Fruit fly (Drosophila melanogaster): ENCODE results near the gene mex1.

mex1 gene

DNA sequence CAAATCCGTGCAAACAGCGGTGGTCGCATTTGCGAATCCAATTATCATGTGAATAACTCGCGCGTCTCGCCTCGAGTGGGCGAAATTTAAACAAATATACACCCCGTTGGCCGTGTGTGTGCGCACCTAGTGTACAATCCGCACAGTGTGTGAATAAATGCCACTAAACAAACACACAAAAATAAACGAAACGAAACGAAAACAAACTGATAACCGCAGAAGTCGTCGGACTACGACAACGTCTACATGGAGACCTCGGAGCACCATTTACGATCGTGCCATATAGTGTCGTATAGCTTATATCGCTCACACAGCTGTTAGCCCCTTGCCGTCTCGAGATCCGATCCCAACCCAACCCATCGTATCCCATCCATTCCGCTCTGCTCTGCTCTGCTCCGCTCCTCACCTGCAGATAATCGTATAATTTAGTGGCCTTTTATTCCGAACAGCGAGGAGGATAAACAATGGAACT lies 47.1 kb upstream of the mex1 start (continued):
- TF ChIP-seq vnd (GFP tag; IDR thresholded peaks at IDR 0.05; ENCODE audit: partially characterized antibody), result no peak
- peak; percentile 29 for TF ChIP-seq CG14710 (tag; optimal IDR thresholded peaks at IDR 0.05)
- TF ChIP-seq Pdp1 (GFP tag; optimal IDR thresholded peaks at IDR 0.05), result peak in 1 of 2 experiments; percentile 8
- TF ChIP-seq CG12219 (GFP tag; optimal IDR thresholded peaks at IDR 0.05), result peak; percentile 78
- peak; percentile 48 for TF ChIP-seq CG18011 (GFP tag; optimal IDR thresholded peaks at IDR 0.05)
- peak; percentile 28 for TF ChIP-seq CG1792 (GFP tag; optimal IDR thresholded peaks at IDR 0.05)
- TF ChIP-seq CG5245 (GFP tag; optimal IDR thresholded peaks at IDR 0.05), result no peak
- TF ChIP-seq CG17802 (tag; optimal IDR thresholded peaks at IDR 0.05), result peak; percentile 39
- TF ChIP-seq CG12391 (tag; optimal IDR thresholded peaks at IDR 0.05), result peak; percentile 14
- no peak for TF ChIP-seq gsb-n (tag; optimal IDR thresholded peaks at IDR 0.05)
- peak in 1 of 2 experiments; percentile 58 for TF ChIP-seq crp (GFP tag; optimal IDR thresholded peaks at IDR 0.05)
- TF ChIP-seq fru (optimal IDR thresholded peaks at IDR 0.05), result no peak
- peak; percentile 89 for TF ChIP-seq CG12071 (GFP tag; optimal IDR thresholded peaks at IDR 0.05)
- peak; percentile 68; the same call in 2 of the 3 replicates for TF ChIP-seq Dbx (GFP tag; IDR thresholded peaks at IDR 0.05)
- peak; percentile 59 for TF ChIP-seq Fer2 (tag; optimal IDR thresholded peaks at IDR 0.05)
- peak; percentile 71 for TF ChIP-seq CG1529 (GFP tag; optimal IDR thresholded peaks at IDR 0.05)
- TF ChIP-seq CG34376 (GFP tag; optimal IDR thresholded peaks at IDR 0.05), result peak; percentile 86
- TF ChIP-seq Mad (GFP tag; optimal IDR thresholded peaks at IDR 0.05), result peak; percentile 22
- TF ChIP-seq CG33557 (GFP tag; optimal IDR thresholded peaks at IDR 0.05), result peak; percentile 74
- peak; percentile 92 for TF ChIP-seq sug (tag; optimal IDR thresholded peaks at IDR 0.05)
- TF ChIP-seq Fer1 (GFP tag; optimal IDR thresholded peaks at IDR 0.05), result peak; percentile 90

DNA sequence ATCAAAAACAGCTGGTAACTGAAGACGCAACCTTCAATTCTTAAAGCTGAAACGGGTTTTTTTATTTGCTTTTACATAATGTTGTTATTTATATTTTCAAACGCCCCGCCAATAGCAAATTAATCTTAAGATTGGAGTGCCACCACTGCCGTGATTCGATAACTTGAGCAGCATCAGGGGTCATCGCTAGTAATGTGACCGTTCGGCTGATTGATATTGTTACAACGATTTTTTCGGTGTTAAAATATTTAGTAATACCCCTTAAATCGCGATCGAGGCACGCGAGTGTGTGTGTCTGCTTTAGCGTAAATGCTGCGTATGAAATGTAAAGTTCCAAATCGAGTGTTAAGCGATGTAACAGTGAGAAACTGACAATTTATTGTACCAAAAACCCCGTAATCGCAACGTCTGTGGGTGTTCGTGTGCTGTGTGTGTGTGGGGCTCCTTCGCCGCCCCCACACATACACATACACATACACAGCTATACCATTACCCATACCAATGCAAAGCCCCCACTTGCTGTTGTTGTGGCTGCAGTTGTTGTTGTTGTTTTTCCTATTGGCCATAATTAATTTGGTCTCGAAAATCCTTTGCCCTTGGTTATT lies 46.5 kb upstream of the mex1 start, which contains the start of gene dop:
TSS of gene dop (plus strand) at position 185 of the 605 bp plus-strand sequence.
- TF ChIP-seq Deaf1 (tag; optimal IDR thresholded peaks at IDR 0.05), result no peak
- peak; percentile 72 for TF ChIP-seq gfzf (GFP tag; optimal IDR thresholded peaks at IDR 0.05)
- TF ChIP-seq amos (GFP tag; IDR thresholded peaks at IDR 0.05; ENCODE audit: partially characterized antibody), result peak; percentile 72; the same call in 1 of the 2 replicates
- no peak for TF ChIP-seq CG8388 (GFP tag; optimal IDR thresholded peaks at IDR 0.05)
- TF ChIP-seq Poxn (GFP tag; IDR thresholded peaks at IDR 0.05), result no peak
- no peak for TF ChIP-seq CG12104 (GFP tag; optimal IDR thresholded peaks at IDR 0.05)
- no peak for TF ChIP-seq Oli (tag; optimal IDR thresholded peaks at IDR 0.05)
- TF ChIP-seq tap (tag; optimal IDR thresholded peaks at IDR 0.05), result no peak
- TF ChIP-seq Doc3 (GFP tag; IDR thresholded peaks at IDR 0.05; ENCODE audit: partially characterized antibody), result peak; percentile 37; the same call in 1 of the 3 replicates
- TF ChIP-seq Atf3 (GFP tag; optimal IDR thresholded peaks at IDR 0.05), result no peak
- TF ChIP-seq CG10431 (GFP tag; optimal IDR thresholded peaks at IDR 0.05), result no peak
- no peak for TF ChIP-seq Hmr (GFP tag; optimal IDR thresholded peaks at IDR 0.05)
- TF ChIP-seq Eip74EF (GFP tag; optimal IDR thresholded peaks at IDR 0.05), result no peak
- no peak for TF ChIP-seq CG12744 (GFP tag; optimal IDR thresholded peaks at IDR 0.05)
- 0 out of 3 replicates have a peak, but pooled peaks have one; percentile 35 for TF ChIP-seq Dbx (GFP tag; IDR thresholded peaks at IDR 0.05)
- no peak for TF ChIP-seq CG10147 (GFP tag; optimal IDR thresholded peaks at IDR 0.05)
- TF ChIP-seq sd (tag; optimal IDR thresholded peaks at IDR 0.05), result no peak
- peak; percentile 43 for TF ChIP-seq phol (tag; optimal IDR thresholded peaks at IDR 0.05)
- no peak for TF ChIP-seq CG12299 (tag; optimal IDR thresholded peaks at IDR 0.05)
- TF ChIP-seq br (optimal IDR thresholded peaks at IDR 0.05), result no peak
- no peak for TF ChIP-seq CTCF (GFP tag; optimal IDR thresholded peaks at IDR 0.05)
- TF ChIP-seq CG10209 (GFP tag; optimal IDR thresholded peaks at IDR 0.05), result no peak
- no peak for TF ChIP-seq Blimp-1 (GFP tag; optimal IDR thresholded peaks at IDR 0.05)
- no peak for TF ChIP-seq CG15696 (tag; optimal IDR thresholded peaks at IDR 0.05)
- peak; percentile 92 for TF ChIP-seq CG9797 (GFP tag; optimal IDR thresholded peaks at IDR 0.05)
- TF ChIP-seq stc (GFP tag; IDR thresholded peaks at IDR 0.05), result no peak
- no peak for TF ChIP-seq zen (tag; optimal IDR thresholded peaks at IDR 0.05)
- TF ChIP-seq CG17361 (GFP tag; IDR thresholded peaks at IDR 0.05), result no peak
- TF ChIP-seq CG11695 (GFP tag; IDR thresholded peaks at IDR 0.05), result no peak

Data from whole organism, embryonic.